Fruit fly (Drosophila melanogaster): ENCODE data around the gene Kap-alpha3.

DNA sequence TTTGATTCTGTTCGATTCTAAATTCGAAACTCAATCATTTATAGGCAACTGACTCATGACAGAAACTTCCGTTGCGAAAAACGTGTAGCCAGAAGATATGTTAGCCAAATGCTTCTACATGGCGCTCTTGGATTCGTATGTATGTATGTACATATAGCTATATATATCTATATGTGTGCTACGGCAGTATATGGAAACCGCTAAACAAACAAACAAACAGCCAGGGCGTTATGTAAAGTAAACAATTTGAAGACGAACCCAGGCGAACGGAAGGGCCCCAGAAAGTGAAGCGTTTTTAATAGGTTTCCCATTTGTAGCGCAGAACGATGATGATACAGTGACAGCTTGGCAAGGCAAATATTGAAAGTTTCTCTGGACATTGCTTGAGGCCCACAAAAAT, 47.6 kb downstream of the Kap-alpha3 start:
- no peak for TF ChIP-seq zfh2 (GFP tag; optimal IDR thresholded peaks at IDR 0.05)
- no peak for TF ChIP-seq CG2199 (GFP tag; IDR thresholded peaks at IDR 0.05)
- no peak for TF ChIP-seq CG3065 (GFP tag; optimal IDR thresholded peaks at IDR 0.05)
- TF ChIP-seq CG2129 (GFP tag; IDR thresholded peaks at IDR 0.05; ENCODE audit: partially characterized antibody): no peak
- no peak for TF ChIP-seq CG10366 (GFP tag; IDR thresholded peaks at IDR 0.05)
- TF ChIP-seq chn (GFP tag; optimal IDR thresholded peaks at IDR 0.05): no peak
- TF ChIP-seq CG11456 (GFP tag; IDR thresholded peaks at IDR 0.05): no peak
- TF ChIP-seq CG33557 (GFP tag; optimal IDR thresholded peaks at IDR 0.05): no peak
- no peak for TF ChIP-seq gro (GFP tag; optimal IDR thresholded peaks at IDR 0.05)
- no peak for TF ChIP-seq CG10979 (tag; optimal IDR thresholded peaks at IDR 0.05)

Measured in whole organism, embryonic.